Fruit fly (Drosophila melanogaster) whole organism, prepupa: ENCODE results near the gene akirin.
A peak's percentile ranks its signal among the peaks of the same experiment; 100 is the strongest.

Source experiments
- Blimp-1 ChIP-seq: fragments of 200-800 bp; sonication (Bioruptor generic); optimal IDR thresholded peaks from 3 replicates; lab custom pipeline; 2017; ENCODE audit warnings: missing biosample characterization, missing genetic modification characterization, mild to moderate bottlenecking, moderate library complexity, missing genetic modification reagents
- CG10669 ChIP-seq: fragments of 200-800 bp; sonication (Bioruptor generic); optimal IDR thresholded peaks from 3 replicates; lab custom pipeline; 2018; ENCODE audit warnings: missing biosample characterization, mild to moderate bottlenecking, missing genetic modification characterization, moderate library complexity
- CG11294 ChIP-seq: fragments of 200-800 bp; sonication (Bioruptor generic); IDR thresholded peaks from 2 replicates; pipeline ENCODE4 v1.3.6; 2022; ENCODE audit warnings: missing biosample characterization, missing genetic modification characterization
- CG11902 ChIP-seq: fragments of 200-800 bp; sonication (Bioruptor generic); optimal IDR thresholded peaks from 3 replicates; lab custom pipeline; 2016; ENCODE audit warnings: missing biosample characterization, missing genetic modification characterization
- CG15336 ChIP-seq: fragments of 200-800 bp; sonication (Bioruptor generic); IDR thresholded peaks from 2 replicates; pipeline ENCODE4 v1.3.6; 2022; ENCODE audit warnings: missing biosample characterization, missing genetic modification characterization
- CG3032 ChIP-seq: fragments of 200-800 bp; optimal IDR thresholded peaks from 2 replicates; lab custom pipeline; 2019; ENCODE audit warnings: missing biosample characterization, mild to moderate bottlenecking, missing genetic modification characterization, moderate library complexity
- CG31627 ChIP-seq: fragments of 200-800 bp; sonication (Bioruptor generic); optimal IDR thresholded peaks from 3 replicates; lab custom pipeline; 2016; ENCODE audit warnings: missing biosample characterization, missing genetic modification characterization
- CG32006 ChIP-seq: fragments of 200-800 bp; sonication (Bioruptor generic); optimal IDR thresholded peaks from 3 replicates; lab custom pipeline; 2017; ENCODE audit warnings: missing biosample characterization, mild to moderate bottlenecking, missing genetic modification characterization
- CG34406 ChIP-seq: fragments of 200-800 bp; sonication (Bioruptor generic); optimal IDR thresholded peaks from 3 replicates; lab custom pipeline; 2016; ENCODE audit warnings: missing biosample characterization, missing genetic modification characterization
- CG3919 ChIP-seq: fragments of 200-800 bp; sonication (Bioruptor generic); optimal IDR thresholded peaks from 3 replicates; lab custom pipeline; 2016; ENCODE audit warnings: missing biosample characterization, missing genetic modification characterization
- CG4318 ChIP-seq: fragments of 200-800 bp; sonication (Bioruptor generic); optimal IDR thresholded peaks from 3 replicates; lab custom pipeline; 2017; ENCODE audit warnings: missing biosample characterization, mild to moderate bottlenecking, missing genetic modification characterization
- CG6163 ChIP-seq: fragments of 200-800 bp; sonication (Bioruptor generic); IDR thresholded peaks from 3 replicates; pipeline ENCODE4 v1.3.6; 2022; ENCODE audit warnings: missing biosample characterization, missing genetic modification characterization
- CG6276 ChIP-seq: fragments of 200-800 bp; sonication (Bioruptor generic); optimal IDR thresholded peaks from 2 replicates; lab custom pipeline; 2017; ENCODE audit warnings: missing biosample characterization, mild to moderate bottlenecking, missing genetic modification characterization
- CG6792 ChIP-seq: fragments of 200-800 bp; sonication (Bioruptor generic); optimal IDR thresholded peaks from 3 replicates; lab custom pipeline; 2016; ENCODE audit warnings: missing biosample characterization, missing genetic modification characterization
- CG6854 ChIP-seq: fragments of 200-800 bp; sonication (Bioruptor generic); optimal IDR thresholded peaks from 2 replicates; lab custom pipeline; 2017; ENCODE audit warnings: missing biosample characterization, mild to moderate bottlenecking, missing genetic modification characterization
- CG8119 ChIP-seq: fragments of 200-800 bp; sonication (Bioruptor generic); IDR thresholded peaks from 3 replicates; pipeline ENCODE4 v1.3.6; 2022; ENCODE audit warnings: missing biosample characterization, missing genetic modification characterization
- CG8319 ChIP-seq: fragments of 200-800 bp; sonication (Bioruptor generic); optimal IDR thresholded peaks from 3 replicates; lab custom pipeline; 2016; ENCODE audit warnings: missing biosample characterization, missing genetic modification characterization
- CG8632 ChIP-seq: fragments of 200-800 bp; sonication (Bioruptor generic); optimal IDR thresholded peaks from 3 replicates; lab custom pipeline; 2016; ENCODE audit warnings: missing biosample characterization, missing genetic modification characterization
- Eip78C ChIP-seq: fragments of 200-800 bp; sonication (Bioruptor generic); peaks from one replicate; lab custom pipeline; 2016; ENCODE audit warnings: missing biosample characterization, missing genetic modification characterization
- Eip93F ChIP-seq: fragments of 200-800 bp; sonication (Bioruptor generic); optimal IDR thresholded peaks from 2 replicates; lab custom pipeline; 2016; ENCODE audit warnings: missing biosample characterization, mild to moderate bottlenecking, missing genetic modification characterization
- Ets96B ChIP-seq: fragments of 200-800 bp; optimal IDR thresholded peaks from 2 replicates; lab custom pipeline; 2019; ENCODE audit warnings: missing biosample characterization, mild to moderate bottlenecking, missing genetic modification characterization, moderate library complexity
- Hr39 ChIP-seq: fragments of 200-800 bp; sonication (Bioruptor generic); optimal IDR thresholded peaks from 2 replicates; lab custom pipeline; 2016; ENCODE audit warnings: missing biosample characterization, missing genetic modification characterization
- Hr4 ChIP-seq: fragments of 200-800 bp; sonication (Bioruptor generic); optimal IDR thresholded peaks from 3 replicates; lab custom pipeline; 2016; ENCODE audit warnings: missing biosample characterization, missing genetic modification characterization
- Lpt ChIP-seq: fragments of 200-800 bp; sonication (Bioruptor generic); optimal IDR thresholded peaks from 3 replicates; lab custom pipeline; 2016; ENCODE audit warnings: missing biosample characterization, missing genetic modification characterization
- Met ChIP-seq: fragments of 200-800 bp; sonication (Bioruptor generic); optimal IDR thresholded peaks from 3 replicates; lab custom pipeline; 2016; ENCODE audit warnings: missing biosample characterization, missing genetic modification characterization
- Smox ChIP-seq: fragments of 200-800 bp; sonication (Bioruptor generic); optimal IDR thresholded peaks from 3 replicates; lab custom pipeline; 2016; ENCODE audit warnings: missing biosample characterization, missing genetic modification characterization
- Sox102F ChIP-seq: fragments of 200-800 bp; sonication (Bioruptor generic); optimal IDR thresholded peaks from 2 replicates; lab custom pipeline; 2016; ENCODE audit warnings: missing biosample characterization, mild to moderate bottlenecking, missing genetic modification characterization
- Sox14 ChIP-seq: fragments of 200-800 bp; sonication (Bioruptor generic); optimal IDR thresholded peaks from 3 replicates; lab custom pipeline; 2016; ENCODE audit warnings: missing biosample characterization, missing genetic modification characterization
- achi ChIP-seq: fragments of 200-800 bp; sonication (Bioruptor generic); optimal IDR thresholded peaks from 3 replicates; lab custom pipeline; 2016; ENCODE audit warnings: missing biosample characterization, missing genetic modification characterization
- acj6 ChIP-seq: fragments of 200-800 bp; sonication (Bioruptor generic); optimal IDR thresholded peaks from 3 replicates; lab custom pipeline; 2016; ENCODE audit warnings: missing biosample characterization, missing genetic modification characterization
- cyc ChIP-seq: fragments of 200-800 bp; sonication (Bioruptor generic); optimal IDR thresholded peaks from 3 replicates; lab custom pipeline; 2016; ENCODE audit warnings: missing biosample characterization, missing genetic modification characterization
- dac ChIP-seq: fragments of 200-800 bp; sonication (Bioruptor generic); optimal IDR thresholded peaks from 2 replicates; lab custom pipeline; 2017; ENCODE audit warnings: missing biosample characterization, mild to moderate bottlenecking, missing genetic modification characterization
- dsx ChIP-seq: fragments of 200-800 bp; optimal IDR thresholded peaks from 3 replicates; lab custom pipeline; 2019; ENCODE audit warnings: missing biosample characterization, mild to moderate bottlenecking, missing genetic modification characterization, moderate library complexity; ENCODE audit not compliant: poor library complexity, severe bottlenecking
- esn ChIP-seq: fragments of 200-800 bp; sonication (Bioruptor generic); optimal IDR thresholded peaks from 2 replicates; lab custom pipeline; 2016; ENCODE audit warnings: missing biosample characterization, mild to moderate bottlenecking, missing genetic modification characterization, moderate library complexity
- fd85E ChIP-seq: fragments of 200-800 bp; sonication (Bioruptor generic); optimal IDR thresholded peaks from 3 replicates; lab custom pipeline; 2016; ENCODE audit warnings: missing biosample characterization, missing genetic modification characterization
- fkh ChIP-seq: fragments of 200-800 bp; sonication (Bioruptor generic); optimal IDR thresholded peaks from 3 replicates; lab custom pipeline; 2017; ENCODE audit warnings: missing biosample characterization, mild to moderate bottlenecking, missing genetic modification characterization, moderate library complexity
- lz ChIP-seq: fragments of 200-800 bp; sonication (Bioruptor generic); optimal IDR thresholded peaks from 3 replicates; lab custom pipeline; 2016; ENCODE audit warnings: missing biosample characterization, missing genetic modification characterization
- pdm3 ChIP-seq: fragments of 200-800 bp; sonication (Bioruptor generic); optimal IDR thresholded peaks from 3 replicates; lab custom pipeline; 2016; ENCODE audit warnings: missing biosample characterization, missing genetic modification characterization
- spab ChIP-seq: fragments of 200-800 bp; sonication (Bioruptor generic); optimal IDR thresholded peaks from 2 replicates; lab custom pipeline; 2017; ENCODE audit warnings: missing biosample characterization, mild to moderate bottlenecking, missing genetic modification characterization, missing genetic modification reagents
- ss ChIP-seq, 2 experiments: fragments of 200-800 bp; sonication (Bioruptor generic); optimal IDR thresholded peaks; 2 replicates in 1 of 2; 3 replicates in 1 of 2; lab custom pipeline; 2017 to 2018; ENCODE audit warnings: mild to moderate bottlenecking in 2 of 2, missing biosample characterization in 2 of 2, missing genetic modification characterization in 2 of 2, moderate library complexity in 1 of 2
- svp ChIP-seq: fragments of 200-800 bp; sonication (Bioruptor generic); peaks from one replicate; lab custom pipeline; 2016; ENCODE audit warnings: missing biosample characterization, missing genetic modification characterization
- topi ChIP-seq: fragments of 200-800 bp; sonication (Bioruptor generic); optimal IDR thresholded peaks from 3 replicates; lab custom pipeline; 2016; ENCODE audit warnings: missing biosample characterization, missing genetic modification characterization
- vri ChIP-seq: fragments of 200-800 bp; sonication (Bioruptor generic); optimal IDR thresholded peaks from 3 replicates; lab custom pipeline; 2016; ENCODE audit warnings: missing biosample characterization, mild to moderate bottlenecking, missing genetic modification characterization

akirin gene

dm6 chr3L:7361095-7361522, 8.5 kb upstream of the akirin start (continued):
- TF ChIP-seq CG6276 (peak; percentile 62), CG8319 (GFP tag; lab: Kevin White, UChicago) (peak; percentile 20), CG8119 (GFP tag; lab: Robert Waterston, UW) (peak; percentile 64; the same call in 2 of the 3 replicates), acj6 (GFP tag; lab: Kevin White, UChicago) (no peak), CG6163 (no peak; the same call in 1 of the 3 replicates), CG6854 (GFP tag; lab: Kevin White, UChicago) (peak; percentile 39), Hr4 (GFP tag; lab: Kevin White, UChicago) (peak; percentile 50), ss (GFP tag; optimal IDR thresholded peaks at IDR 0.05; lab: Kevin White, UChicago) (peak; percentile 23 to 47), Sox102F (no peak), CG34406 (peak; percentile 5), CG3032 (tag; lab: Kevin White, UChicago) (no peak)

- TF ChIP-seq spab (GFP tag; lab: Kevin White, UChicago) (no peak), Blimp-1 (GFP tag; lab: Kevin White, UChicago) (no peak), acj6 (GFP tag; lab: Kevin White, UChicago) (no peak), pdm3 (GFP tag; lab: Kevin White, UChicago) (no peak), fkh (peak; percentile 57), dac (GFP tag; lab: Kevin White, UChicago) (no peak), CG11902 (no peak), CG10669 (GFP tag; lab: Kevin White, UChicago) (no peak)
Measured at dm6 chr3L:7364717-7365278, 4.8 kb upstream of the akirin start.

dm6 chr3L:7367798-7368678, 1.6 kb upstream of the akirin start:
- TF ChIP-seq acj6 (GFP tag; lab: Kevin White, UChicago) (peak; percentile 10), CG11294 (no peak), CG15336 (GFP tag; lab: Robert Waterston, UW) (peak; percentile 41), Eip93F (peak; percentile 73), spab (GFP tag; lab: Kevin White, UChicago) (no peak), Met (peak; percentile 20), dsx (no peak), CG6163 (peak; percentile 42; the same call in 1 of the 3 replicates), lz (GFP tag; lab: Kevin White, UChicago) (peak; percentile 25), CG10669 (GFP tag; lab: Kevin White, UChicago) (peak; percentile 8), CG8632 (GFP tag; lab: Kevin White, UChicago) (peak; percentile 10), Ets96B (tag; lab: Kevin White, UChicago) (no peak), Smox (GFP tag; lab: Kevin White, UChicago) (no peak), CG8119 (GFP tag; lab: Robert Waterston, UW) (peak; percentile 28; the same call in 1 of the 3 replicates), svp (peak; percentile 48), ss (GFP tag; optimal IDR thresholded peaks at IDR 0.05; lab: Kevin White, UChicago) (peak; percentile 44 to 45), CG4318 (GFP tag; lab: Kevin White, UChicago) (no peak), Eip78C (peak; percentile 82), fd85E (GFP tag; lab: Kevin White, UChicago) (no peak), Lpt (GFP tag; lab: Kevin White, UChicago) (no peak), CG3919 (GFP tag; lab: Kevin White, UChicago) (peak; percentile 8), Sox102F (peak; percentile 46), CG31627 (GFP tag; lab: Kevin White, UChicago) (peak; percentile 10), achi (peak; percentile 8), topi (GFP tag; lab: Kevin White, UChicago) (peak; percentile 15), CG32006 (GFP tag; lab: Kevin White, UChicago) (peak; percentile 21), Hr4 (GFP tag; lab: Kevin White, UChicago) (peak; percentile 17), cyc (GFP tag; lab: Kevin White, UChicago) (no peak), dac (GFP tag; lab: Kevin White, UChicago) (no peak), CG6792 (no peak), vri (GFP tag; lab: Kevin White, UChicago) (peak; percentile 2), esn (peak; percentile 34), fkh (peak; percentile 77), CG8319 (GFP tag; lab: Kevin White, UChicago) (no peak), Sox14 (GFP tag; lab: Kevin White, UChicago) (peak; percentile 94), Blimp-1 (GFP tag; lab: Kevin White, UChicago) (peak; percentile 5), Hr39 (peak; percentile 17)
